Worm (Caenorhabditis elegans) whole organism, L4 larva: ENCODE measurements around the gene F13H8.1.
A peak's percentile ranks its signal among the peaks of the same experiment; 100 is the strongest.

Experiments used
- F37D6.2 ChIP-seq: sonication (generic microtip); optimal IDR thresholded peaks from 2 replicates; lab custom pipeline; 2016; ENCODE audit warnings: mild to moderate bottlenecking, missing genetic modification characterization, missing compliant biosample characterization
- F44E2.7 ChIP-seq: fragments of 200-800 bp; sonication (Bioruptor generic); IDR thresholded peaks from 2 replicates; pipeline ENCODE4 v2.1.2; 2022; ENCODE audit warnings: missing genetic modification characterization, missing compliant biosample characterization
- T20F7.1 ChIP-seq: fragments of 200-800 bp; sonication (Bioruptor generic); optimal IDR thresholded peaks from 2 replicates; lab custom pipeline; 2018; ENCODE audit warnings: mild to moderate bottlenecking, missing genetic modification characterization, missing compliant biosample characterization
- T26A8.4 ChIP-seq: fragments of 200-800 bp; sonication (Bioruptor generic); IDR thresholded peaks from 2 replicates; pipeline ENCODE4 v1.3.6; 2022; ENCODE audit warnings: missing genetic modification characterization, missing compliant biosample characterization
- Y48G9A.11 ChIP-seq: fragments of 200-800 bp; sonication (Bioruptor generic); IDR thresholded peaks from 2 replicates; pipeline ENCODE4 v1.3.6; 2022; ENCODE audit warnings: missing genetic modification reagents, missing genetic modification characterization, missing compliant biosample characterization
- ZK546.5 ChIP-seq, 2 experiments: sonication (generic microtip); optimal IDR thresholded peaks; 2 replicates each; lab custom pipeline; 2017; ENCODE audit warnings: missing biosample characterization in 2 of 2, missing genetic modification characterization in 2 of 2
- aha-1 ChIP-seq: fragments of 150-350 bp; peaks from one replicate; lab custom pipeline; 2014; ENCODE audit warnings: missing biosample characterization, missing genetic modification characterization
- ama-1 ChIP-seq: fragments of 150-350 bp; optimal IDR thresholded peaks from 2 replicates; lab custom pipeline; 2014; ENCODE audit warnings: inconsistent platforms, mixed read lengths
- arid-1 ChIP-seq: fragments of 200-800 bp; sonication (Bioruptor generic); conservative IDR thresholded peaks from 2 replicates; pipeline ENCODE4 v1.3.6; 2022; ENCODE audit warnings: missing genetic modification reagents, missing genetic modification characterization, missing compliant biosample characterization
- ceh-20 ChIP-seq: fragments of 200-800 bp; sonication (Bioruptor generic); IDR thresholded peaks from 2 replicates; pipeline ENCODE4 v1.3.6; 2022; ENCODE audit warnings: missing genetic modification reagents, missing genetic modification characterization, missing compliant biosample characterization
- ceh-32 ChIP-seq: sonication (generic microtip); optimal IDR thresholded peaks from 2 replicates; lab custom pipeline; 2016; ENCODE audit warnings: mild to moderate bottlenecking, missing genetic modification characterization, missing compliant biosample characterization; ENCODE audit not compliant: poor library complexity
- ceh-44 ChIP-seq: fragments of 200-800 bp; sonication (Bioruptor generic); IDR thresholded peaks from 2 replicates; pipeline ENCODE4 v1.3.6; 2022; ENCODE audit warnings: missing genetic modification reagents, missing genetic modification characterization, missing compliant biosample characterization
- ceh-82 ChIP-seq: sonication (generic microtip); optimal IDR thresholded peaks from 2 replicates; lab custom pipeline; 2017; ENCODE audit warnings: missing biosample characterization, missing genetic modification characterization
- cey-2 ChIP-seq: sonication (generic microtip); optimal IDR thresholded peaks from 3 replicates; lab custom pipeline; 2017; ENCODE audit warnings: missing genetic modification characterization, mild to moderate bottlenecking, missing compliant biosample characterization, antibody characterized with exemption, borderline replicate concordance; ENCODE audit not compliant: insufficient read depth
- ctbp-1 ChIP-seq: fragments of 200-800 bp; sonication (Bioruptor generic); IDR thresholded peaks from 2 replicates; pipeline ENCODE4 v1.3.6; 2022; ENCODE audit warnings: missing genetic modification reagents, missing genetic modification characterization, missing compliant biosample characterization
- daf-12 ChIP-seq: fragments of 150-350 bp; optimal IDR thresholded peaks from 2 replicates; lab custom pipeline; 2014; ENCODE audit warnings: missing biosample characterization, missing genetic modification reagents, missing genetic modification characterization
- daf-16 ChIP-seq, 3 experiments: sonication (generic microtip); optimal IDR thresholded peaks; 2 replicates each; lab custom pipeline; 2016 to 2017; ENCODE audit warnings: missing genetic modification characterization in 3 of 3, missing genetic modification reagents in 3 of 3, mild to moderate bottlenecking in 2 of 3, missing compliant biosample characterization in 2 of 3, missing biosample characterization in 1 of 3, moderate library complexity in 1 of 3
- dmd-6 ChIP-seq: fragments of 200-800 bp; sonication (Bioruptor generic); IDR thresholded peaks from 2 replicates; pipeline ENCODE4 v1.3.6; 2022; ENCODE audit warnings: missing genetic modification reagents, missing genetic modification characterization, missing compliant biosample characterization
- dmd-8 ChIP-seq: fragments of 200-800 bp; sonication (Bioruptor generic); IDR thresholded peaks from 2 replicates; pipeline ENCODE4 v1.3.6; 2022; ENCODE audit warnings: missing genetic modification characterization, missing compliant biosample characterization
- dmd-9 ChIP-seq: fragments of 200-800 bp; sonication (Bioruptor generic); IDR thresholded peaks from 2 replicates; pipeline ENCODE4 v1.3.6; 2022; ENCODE audit warnings: missing genetic modification reagents, missing genetic modification characterization, missing compliant biosample characterization
- dpl-1 ChIP-seq: fragments of 150-350 bp; optimal IDR thresholded peaks from 2 replicates; lab custom pipeline; 2014; ENCODE audit warnings: missing biosample characterization, missing genetic modification reagents, missing genetic modification characterization
- duxl-1 ChIP-seq: sonication (generic microtip); optimal IDR thresholded peaks from 2 replicates; lab custom pipeline; 2016; ENCODE audit warnings: mild to moderate bottlenecking, missing genetic modification characterization, moderate library complexity, missing compliant biosample characterization; ENCODE audit not compliant: poor library complexity
- egl-27 ChIP-seq: sonication (generic microtip); optimal IDR thresholded peaks from 3 replicates; lab custom pipeline; 2017; ENCODE audit warnings: missing biosample characterization, missing genetic modification reagents, missing genetic modification characterization
- gei-8 ChIP-seq: fragments of 200-800 bp; sonication (Bioruptor generic); optimal IDR thresholded peaks from 2 replicates; lab custom pipeline; 2018; ENCODE audit warnings: mild to moderate bottlenecking, missing genetic modification characterization, missing compliant biosample characterization
- hlh-30 ChIP-seq: sonication (generic microtip); optimal IDR thresholded peaks from 2 replicates; lab custom pipeline; 2017; ENCODE audit warnings: antibody characterized with exemption, mild to moderate bottlenecking, missing genetic modification characterization, missing compliant biosample characterization; ENCODE audit not compliant: insufficient read depth
- lin-29 ChIP-seq: fragments of 200-800 bp; sonication (Bioruptor generic); IDR thresholded peaks from 2 replicates; pipeline ENCODE4 v1.3.6; 2022; ENCODE audit warnings: missing genetic modification reagents, missing genetic modification characterization, missing compliant biosample characterization
- lsy-2 ChIP-seq, 2 experiments: fragments of 150-350 bp in 1 of 2; sonication (generic microtip) in 1 of 2; optimal IDR thresholded peaks; 2 replicates each; lab custom pipeline; 2014 to 2017; ENCODE audit warnings: missing biosample characterization in 2 of 2, missing genetic modification characterization in 2 of 2
- mdl-1 ChIP-seq, 2 experiments: fragments of 150-350 bp in 1 of 2; sonication (generic microtip) in 1 of 2; optimal IDR thresholded peaks; 2 replicates each; lab custom pipeline; 2014 to 2017; ENCODE audit warnings: missing biosample characterization in 2 of 2, missing genetic modification characterization in 2 of 2
- mep-1 ChIP-seq: fragments of 150-350 bp; sonication (generic microtip); optimal IDR thresholded peaks from 3 replicates; lab custom pipeline; 2014; ENCODE audit warnings: missing biosample characterization, missing genetic modification characterization
- mxl-3 ChIP-seq: fragments of 200-800 bp; sonication (Bioruptor generic); optimal IDR thresholded peaks from 2 replicates; lab custom pipeline; 2018; ENCODE audit warnings: mild to moderate bottlenecking, missing genetic modification characterization, missing compliant biosample characterization
- nhr-11 ChIP-seq: fragments of 150-350 bp; optimal IDR thresholded peaks from 2 replicates; lab custom pipeline; 2014; ENCODE audit warnings: missing biosample characterization, missing genetic modification characterization
- nhr-42 ChIP-seq: fragments of 200-800 bp; sonication (Bioruptor generic); IDR thresholded peaks from 2 replicates; pipeline ENCODE4 v1.3.6; 2022; ENCODE audit warnings: missing genetic modification characterization, missing compliant biosample characterization
- nhr-48 ChIP-seq: sonication (generic microtip); optimal IDR thresholded peaks from 2 replicates; lab custom pipeline; 2016; ENCODE audit warnings: mild to moderate bottlenecking, missing genetic modification characterization, missing compliant biosample characterization
- nhr-77 ChIP-seq: fragments of 150-350 bp; optimal IDR thresholded peaks from 2 replicates; lab custom pipeline; 2014; ENCODE audit warnings: missing biosample characterization, missing genetic modification characterization
- pha-4 ChIP-seq, 2 experiments: fragments of 150-350 bp in 1 of 2; fragments of 200-800 bp in 1 of 2; sonication (Bioruptor generic) in 1 of 2; IDR thresholded peaks in 1 of 2; optimal IDR thresholded peaks in 1 of 2; 2 replicates each; pipeline versions ENCODE4 v1.3.6 to Lab custom; 2014 to 2022; ENCODE audit warnings: missing genetic modification characterization in 2 of 2, missing genetic modification reagents in 2 of 2, missing biosample characterization in 1 of 2, missing compliant biosample characterization in 1 of 2
- pqm-1 ChIP-seq: sonication (generic microtip); optimal IDR thresholded peaks from 2 replicates; lab custom pipeline; 2017; ENCODE audit warnings: missing biosample characterization, missing genetic modification characterization
- sdz-12 ChIP-seq: fragments of 200-800 bp; sonication (Bioruptor generic); optimal IDR thresholded peaks from 2 replicates; lab custom pipeline; 2018; ENCODE audit warnings: mild to moderate bottlenecking, missing genetic modification characterization, missing compliant biosample characterization
- snpc-1.2 ChIP-seq: fragments of 200-800 bp; sonication (Bioruptor generic); IDR thresholded peaks from 2 replicates; pipeline ENCODE4 v1.3.6; 2022; ENCODE audit warnings: missing genetic modification reagents, missing genetic modification characterization, missing compliant biosample characterization
- spr-1 ChIP-seq: sonication (generic microtip); optimal IDR thresholded peaks from 2 replicates; lab custom pipeline; 2016; ENCODE audit warnings: mild to moderate bottlenecking, missing genetic modification characterization, missing compliant biosample characterization
- tra-1 ChIP-seq: fragments of 200-800 bp; sonication (Bioruptor generic); IDR thresholded peaks from 2 replicates; pipeline ENCODE4 v1.3.6; 2022; ENCODE audit warnings: missing genetic modification reagents, missing genetic modification characterization, missing compliant biosample characterization
- unc-130 ChIP-seq: sonication (generic microtip); optimal IDR thresholded peaks from 2 replicates; lab custom pipeline; 2016; ENCODE audit warnings: missing genetic modification reagents, missing genetic modification characterization, missing compliant biosample characterization
- unc-62 ChIP-seq, 3 experiments: fragments of 150-350 bp in 1 of 3; sonication (generic microtip); optimal IDR thresholded peaks in 2 of 3; peaks in 1 of 3; 1 replicate in 1 of 3; 2 replicates in 2 of 3; lab custom pipeline; 2014 to 2017; ENCODE audit warnings: missing biosample characterization in 3 of 3, missing genetic modification characterization in 3 of 3, missing genetic modification reagents in 3 of 3, missing genotype in 1 of 3
- vab-7 ChIP-seq: fragments of 200-800 bp; sonication (Bioruptor generic); IDR thresholded peaks from 2 replicates; pipeline ENCODE4 v1.3.6; 2022; ENCODE audit warnings: missing genetic modification reagents, missing genetic modification characterization, missing compliant biosample characterization
- zag-1 ChIP-seq: fragments of 150-350 bp; optimal IDR thresholded peaks from 2 replicates; lab custom pipeline; 2014; ENCODE audit warnings: missing biosample characterization, missing genetic modification characterization
- zfp-2 ChIP-seq: sonication (generic microtip); optimal IDR thresholded peaks from 2 replicates; lab custom pipeline; 2016; ENCODE audit warnings: mild to moderate bottlenecking, missing genetic modification characterization, missing compliant biosample characterization
- zfp-3 ChIP-seq: fragments of 200-800 bp; sonication (Bioruptor generic); conservative IDR thresholded peaks from 2 replicates; pipeline ENCODE4 v1.3.6; 2022; ENCODE audit warnings: missing genetic modification reagents, missing genetic modification characterization, missing compliant biosample characterization
- zip-11 ChIP-seq: fragments of 200-800 bp; sonication (Bioruptor generic); IDR thresholded peaks from 2 replicates; pipeline ENCODE4 v1.3.6; 2022; ENCODE audit warnings: missing genetic modification characterization, missing compliant biosample characterization

Gene F13H8.1

ce11 chrII:6288104-6288503 lies 4.9 kb downstream of the F13H8.1 start:
- TF ChIP-seq snpc-1.2 (GFP tag; lab: Robert Waterston, UW) (no peak), aha-1 (tag; lab: Kevin White, UChicago) (peak; percentile 64), nhr-42 (GFP tag; lab: Robert Waterston, UW) (no peak), ceh-20 (GFP tag; lab: Robert Waterston, UW) (no peak), T20F7.1 (GFP tag; lab: Kevin White, UChicago) (peak; percentile 32)

- TF ChIP-seq lin-29 (no peak), ceh-32 (tag; lab: Kevin White, UChicago) (no peak), unc-130 (no peak), zfp-3 (GFP tag; lab: Robert Waterston, UW) (no peak), dmd-8 (GFP tag; lab: Robert Waterston, UW) (no peak), ceh-44 (GFP tag; lab: Robert Waterston, UW) (no peak), zip-11 (GFP tag; lab: Robert Waterston, UW) (no peak), pqm-1 (tag; lab: Kevin White, UChicago) (peak; percentile 16), dpl-1 (GFP tag; lab: Kevin White, UChicago) (no peak), hlh-30 (tag; lab: Kevin White, UChicago) (peak; percentile 41), daf-16 (GFP tag; optimal IDR thresholded peaks at IDR 0.05; lab: Kevin White, UChicago) (peak in 1 of 2 experiments; percentile 88), daf-16 (tag; optimal IDR thresholded peaks at IDR 0.05; lab: Kevin White, UChicago) (no peak), sdz-12 (GFP tag; lab: Kevin White, UChicago) (no peak), mdl-1 (tag; optimal IDR thresholded peaks at IDR 0.05; lab: Kevin White, UChicago) (peak in 1 of 2 experiments; percentile 26), ceh-82 (no peak), cey-2 (tag; lab: Kevin White, UChicago) (no peak), F37D6.2 (tag; lab: Kevin White, UChicago) (no peak), dmd-6 (GFP tag; lab: Robert Waterston, UW) (peak; percentile 56; the same call in 1 of the 2 replicates), zfp-2 (no peak), spr-1 (tag; lab: Kevin White, UChicago) (no peak), nhr-42 (GFP tag; lab: Robert Waterston, UW) (no peak), egl-27 (tag; lab: Kevin White, UChicago) (no peak), vab-7 (GFP tag; lab: Robert Waterston, UW) (no peak), Y48G9A.11 (GFP tag; lab: Robert Waterston, UW) (no peak), mxl-3 (GFP tag; lab: Kevin White, UChicago) (peak; percentile 36), F44E2.7 (no peak), snpc-1.2 (GFP tag; lab: Robert Waterston, UW) (no peak), nhr-48 (no peak), tra-1 (GFP tag; lab: Robert Waterston, UW) (no peak), ZK546.5 (tag; optimal IDR thresholded peaks at IDR 0.05; lab: Kevin White, UChicago) (no peak), T26A8.4 (GFP tag; lab: Robert Waterston, UW) (no peak), ama-1 (no peak), nhr-11 (tag; lab: Kevin White, UChicago) (peak; percentile 31), daf-12 (no peak), duxl-1 (no peak), mep-1 (tag; lab: Kevin White, UChicago) (no peak), zag-1 (tag; lab: Kevin White, UChicago) (no peak), arid-1 (GFP tag; lab: Robert Waterston, UW) (no peak), aha-1 (tag; lab: Kevin White, UChicago) (peak; percentile 62), lsy-2 (tag; optimal IDR thresholded peaks at IDR 0.05; lab: Kevin White, UChicago) (no peak), unc-62 (GFP tag; optimal IDR thresholded peaks at IDR 0.05 in 1 of 2; lab: Kevin White, UChicago) (no peak), unc-62 (tag; optimal IDR thresholded peaks at IDR 0.05; lab: Kevin White, UChicago) (no peak), gei-8 (no peak), nhr-77 (tag; lab: Kevin White, UChicago) (no peak), ctbp-1 (GFP tag; lab: Robert Waterston, UW) (no peak), dmd-9 (no peak), pha-4 (GFP tag; IDR thresholded peaks at IDR 0.05; lab: Robert Waterston, UW) (no peak), pha-4 (tag; optimal IDR thresholded peaks at IDR 0.05; lab: Kevin White, UChicago) (no peak)
These were observed 6.9 kb downstream of the F13H8.1 start, which contains the start of gene upb-1 for ce11 chrII:6290047-6290582. upb-1 (minus strand) TSS chrII:6290097.
